Worm (Caenorhabditis elegans): Measurements from ENCODE around the gene F19C7.3.

- TF ChIP-seq lin-13 (GFP tag; optimal IDR thresholded peaks at IDR 0.05): no peak
- no peak for TF ChIP-seq R02D3.7 (tag; optimal IDR thresholded peaks at IDR 0.05)
- no peak for TF ChIP-seq hmg-1.1 (GFP tag; IDR thresholded peaks at IDR 0.05)
- TF ChIP-seq tag-97 (GFP tag; IDR thresholded peaks at IDR 0.05): no peak
- TF ChIP-seq lin-39 (tag; optimal IDR thresholded peaks at IDR 0.05): no peak
- no peak for TF ChIP-seq fkh-10 (GFP tag; optimal IDR thresholded peaks at IDR 0.05)
Observed at ce11 chrIV:4611740-4612139, 14.8 kb downstream of the F19C7.3 start.
